Worm (Caenorhabditis elegans) whole organism, L4 larva: ENCODE results near the gene iscu-1.

Source experiments
- fkh-10 ChIP-seq: fragments of 150-350 bp; optimal IDR thresholded peaks from 2 replicates; lab custom pipeline; 2014; ENCODE audit warnings: missing biosample characterization, missing genetic modification reagents, missing genetic modification characterization
- mxl-3 ChIP-seq: fragments of 200-800 bp; sonication (Bioruptor generic); optimal IDR thresholded peaks from 2 replicates; lab custom pipeline; 2018; ENCODE audit warnings: mild to moderate bottlenecking, missing genetic modification characterization, missing compliant biosample characterization
- spr-3 ChIP-seq: fragments of 200-800 bp; sonication (Bioruptor generic); optimal IDR thresholded peaks from 2 replicates; lab custom pipeline; 2018; ENCODE audit warnings: mild to moderate bottlenecking, missing genetic modification characterization, missing compliant biosample characterization
- tag-97 ChIP-seq: fragments of 200-800 bp; sonication (Bioruptor generic); IDR thresholded peaks from 2 replicates; pipeline ENCODE4 v1.3.6; 2022; ENCODE audit warnings: missing genetic modification characterization, missing compliant biosample characterization
- unc-62 ChIP-seq, 3 experiments: fragments of 150-350 bp in 1 of 3; sonication (generic microtip); optimal IDR thresholded peaks in 2 of 3; peaks in 1 of 3; 1 replicate in 1 of 3; 2 replicates in 2 of 3; lab custom pipeline; 2014 to 2017; ENCODE audit warnings: missing biosample characterization in 3 of 3, missing genetic modification characterization in 3 of 3, missing genetic modification reagents in 3 of 3, missing genotype in 1 of 3

DNA sequence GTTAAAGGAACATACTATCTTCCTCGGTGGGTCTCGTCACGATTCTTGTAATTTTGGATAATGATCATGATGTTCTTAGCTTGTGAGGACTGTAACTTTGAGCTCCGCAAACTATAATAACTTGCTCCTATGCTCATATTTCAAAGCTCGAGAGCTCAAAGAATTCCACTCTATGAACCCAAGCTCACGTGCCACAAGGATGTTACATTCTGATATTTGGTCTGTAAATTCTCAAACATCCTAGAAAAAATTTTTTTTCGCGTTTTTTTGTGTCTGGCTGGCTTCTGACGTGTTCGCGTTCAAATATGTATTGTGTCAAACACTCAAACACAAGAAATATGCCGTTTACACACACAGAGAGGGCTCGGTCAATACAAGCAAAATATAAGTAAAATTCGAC, 7.6 kb upstream of the iscu-1 start, which contains the start of gene Y45F10D.16:
- TF ChIP-seq fkh-10, result no peak
- TF ChIP-seq mxl-3, result no peak
- TF ChIP-seq unc-62 (GFP tag; optimal IDR thresholded peaks at IDR 0.05 in 1 of 2; lab: Kevin White, UChicago), result no peak
- no peak for TF ChIP-seq unc-62 (tag; optimal IDR thresholded peaks at IDR 0.05; lab: Kevin White, UChicago)
- TF ChIP-seq spr-3 (GFP tag; lab: Kevin White, UChicago), result no peak
- no peak for TF ChIP-seq tag-97 (GFP tag; lab: Robert Waterston, UW)
